Worm (Caenorhabditis elegans) whole organism, L4/young adult: ENCODE measurements around the gene gcy-19.

Experiments used
- W03F9.2 ChIP-seq: fragments of 150-350 bp; optimal IDR thresholded peaks from 2 replicates; lab custom pipeline; 2014; ENCODE audit warnings: missing biosample characterization, missing genetic modification characterization
- dao-5 ChIP-seq: sonication (generic microtip); optimal IDR thresholded peaks from 2 replicates; lab custom pipeline; 2016; ENCODE audit warnings: missing genotype, missing genetic modification characterization, moderate library complexity, missing compliant biosample characterization

DNA sequence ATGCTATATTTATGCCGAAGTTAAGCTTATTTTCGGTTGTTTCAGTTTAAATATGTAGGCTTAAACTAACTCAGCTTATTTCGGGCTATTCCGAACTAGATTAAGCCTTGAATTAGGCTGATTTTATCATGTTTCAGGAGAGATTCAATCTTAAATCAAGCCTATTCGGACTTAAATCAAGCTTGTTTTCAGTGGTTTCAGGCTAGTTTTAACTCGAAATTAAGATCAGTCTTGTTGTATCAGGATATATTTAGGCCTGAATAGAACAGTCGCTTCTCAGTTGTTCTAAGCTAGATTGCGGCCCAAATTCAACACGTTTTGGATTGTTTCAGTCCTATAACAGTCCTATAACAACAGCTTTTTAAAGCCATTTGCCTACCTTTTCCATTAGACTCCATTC lies 7.4 kb downstream of the gcy-19 start:
- TF ChIP-seq dao-5 (tag; lab: Kevin White, UChicago), result no peak
- no peak for TF ChIP-seq W03F9.2
